Fruit fly (Drosophila melanogaster) whole organism, embryonic: Measurements from ENCODE around the gene CG14194.

Source experiments
- Atf3 ChIP-seq: fragments of 200-800 bp; sonication (Bioruptor generic); optimal IDR thresholded peaks from 3 replicates; lab custom pipeline; 2016; ENCODE audit warnings: missing biosample characterization, missing genetic modification characterization
- BEAF-32 ChIP-seq: fragments of 200-800 bp; sonication (Bioruptor generic); optimal IDR thresholded peaks from 3 replicates; lab custom pipeline; 2017; ENCODE audit warnings: missing biosample characterization, missing genetic modification characterization, mild to moderate bottlenecking, moderate library complexity, missing genetic modification reagents
- CG10209 ChIP-seq: fragments of 200-800 bp; sonication (Bioruptor generic); optimal IDR thresholded peaks from 3 replicates; lab custom pipeline; 2017; ENCODE audit warnings: missing biosample characterization, mild to moderate bottlenecking, missing genetic modification characterization, missing genetic modification reagents
- CG10366 ChIP-seq: fragments of 200-800 bp; sonication (Bioruptor generic); IDR thresholded peaks from 2 replicates; pipeline ENCODE4 v1.3.6; 2022; ENCODE audit warnings: missing biosample characterization, missing genetic modification characterization
- CG13296 ChIP-seq: fragments of 200-800 bp; sonication (Bioruptor generic); optimal IDR thresholded peaks from 3 replicates; lab custom pipeline; 2018; ENCODE audit warnings: missing biosample characterization, mild to moderate bottlenecking, missing genetic modification characterization
- CG15601 ChIP-seq: fragments of 200-800 bp; sonication (Bioruptor generic); optimal IDR thresholded peaks from 3 replicates; lab custom pipeline; 2019; ENCODE audit warnings: missing biosample characterization, mild to moderate bottlenecking, missing genetic modification characterization, moderate library complexity
- CG2120 ChIP-seq: fragments of 200-800 bp; sonication (Bioruptor generic); optimal IDR thresholded peaks from 3 replicates; lab custom pipeline; 2016; ENCODE audit warnings: missing biosample characterization, missing genetic modification characterization
- CG30431 ChIP-seq: fragments of 200-800 bp; sonication (Bioruptor generic); optimal IDR thresholded peaks from 2 replicates; lab custom pipeline; 2017; ENCODE audit warnings: missing biosample characterization, missing genetic modification characterization
- CG31365 ChIP-seq: fragments of 200-800 bp; sonication (Bioruptor generic); optimal IDR thresholded peaks from 2 replicates; lab custom pipeline; 2018; ENCODE audit warnings: missing biosample characterization, mild to moderate bottlenecking, missing genetic modification characterization
- CG34224 ChIP-seq: fragments of 200-800 bp; sonication (Bioruptor generic); IDR thresholded peaks from 3 replicates; pipeline ENCODE4 v1.3.6; 2022; ENCODE audit warnings: missing biosample characterization, missing genetic modification characterization; ENCODE audit not compliant: partially characterized antibody
- CG4328 ChIP-seq: fragments of 200-800 bp; sonication (Bioruptor generic); optimal IDR thresholded peaks from 3 replicates; lab custom pipeline; 2017; ENCODE audit warnings: missing biosample characterization, missing genetic modification reagents, missing genetic modification characterization
- CG5180 ChIP-seq: fragments of 200-800 bp; sonication (Bioruptor generic); optimal IDR thresholded peaks from 3 replicates; lab custom pipeline; 2017; ENCODE audit warnings: missing biosample characterization, missing genetic modification characterization, mild to moderate bottlenecking, moderate library complexity, missing genetic modification reagents
- CG7357 ChIP-seq: fragments of 200-800 bp; sonication (Bioruptor generic); IDR thresholded peaks from 3 replicates; pipeline ENCODE4 v1.3.6; 2022; ENCODE audit warnings: missing biosample characterization, missing genetic modification characterization
- CG7556 ChIP-seq: fragments of 200-800 bp; sonication (Bioruptor generic); optimal IDR thresholded peaks from 2 replicates; lab custom pipeline; 2017; ENCODE audit warnings: missing biosample characterization, mild to moderate bottlenecking, missing genetic modification characterization
- CG8924 ChIP-seq: fragments of 200-800 bp; optimal IDR thresholded peaks from 3 replicates; lab custom pipeline; 2019; ENCODE audit warnings: missing biosample characterization, mild to moderate bottlenecking, missing genetic modification characterization, moderate library complexity
- CG9932 ChIP-seq: fragments of 200-800 bp; sonication (Bioruptor generic); IDR thresholded peaks from 2 replicates; pipeline ENCODE4 v1.3.6; 2022; ENCODE audit warnings: missing biosample characterization, missing genetic modification characterization
- CTCF ChIP-seq: fragments of 200-800 bp; sonication (Bioruptor generic); optimal IDR thresholded peaks from 2 replicates; lab custom pipeline; 2017; ENCODE audit warnings: missing biosample characterization, mild to moderate bottlenecking, missing genetic modification characterization, moderate library complexity
- D19B ChIP-seq: fragments of 200-800 bp; sonication (Bioruptor generic); optimal IDR thresholded peaks from 2 replicates; lab custom pipeline; 2017; ENCODE audit warnings: missing biosample characterization, mild to moderate bottlenecking, missing genetic modification characterization
- Dll ChIP-seq: fragments of 200-800 bp; sonication (Bioruptor generic); IDR thresholded peaks from 4 replicates; pipeline ENCODE4 v1.3.6; 2022; ENCODE audit warnings: missing biosample characterization, missing genetic modification characterization; ENCODE audit not compliant: partially characterized antibody
- Dp ChIP-seq: fragments of 200-800 bp; sonication (Bioruptor generic); optimal IDR thresholded peaks from 2 replicates; lab custom pipeline; 2018; ENCODE audit warnings: missing biosample characterization, mild to moderate bottlenecking, missing genetic modification characterization, moderate library complexity
- E2f2 ChIP-seq: fragments of 200-800 bp; sonication (Bioruptor generic); IDR thresholded peaks from 2 replicates; pipeline ENCODE4 v1.3.6; 2022; ENCODE audit warnings: missing biosample characterization, missing genetic modification characterization
- HLH3B ChIP-seq: fragments of 200-800 bp; sonication (Bioruptor generic); IDR thresholded peaks from 2 replicates; pipeline ENCODE4 v1.3.6; 2022; ENCODE audit warnings: missing biosample characterization, missing genetic modification characterization
- Lpt ChIP-seq: fragments of >200 bp; optimal IDR thresholded peaks from 2 replicates; lab custom pipeline; 2018; ENCODE audit warnings: missing biosample characterization, missing genetic modification characterization
- Meics ChIP-seq: fragments of 200-800 bp; sonication (Bioruptor generic); optimal IDR thresholded peaks from 2 replicates; lab custom pipeline; 2017; ENCODE audit warnings: missing biosample characterization, mild to moderate bottlenecking, missing genetic modification characterization
- Myb ChIP-seq: fragments of 200-800 bp; sonication (Bioruptor generic); optimal IDR thresholded peaks from 2 replicates; lab custom pipeline; 2016; ENCODE audit warnings: missing biosample characterization, missing genetic modification characterization
- Pdp1 ChIP-seq, 2 experiments: fragments of 200-800 bp; sonication (Bioruptor generic); optimal IDR thresholded peaks; 3 replicates each; lab custom pipeline; 2016; ENCODE audit warnings: missing biosample characterization in 2 of 2, missing genetic modification characterization in 2 of 2, mild to moderate bottlenecking in 1 of 2, moderate library complexity in 1 of 2
- Sox100B ChIP-seq: fragments of 200-800 bp; sonication (Bioruptor generic); optimal IDR thresholded peaks from 3 replicates; lab custom pipeline; 2018; ENCODE audit warnings: missing biosample characterization, mild to moderate bottlenecking, missing genetic modification characterization
- emc ChIP-seq: fragments of 200-800 bp; sonication (Bioruptor generic); optimal IDR thresholded peaks from 2 replicates; lab custom pipeline; 2016; ENCODE audit warnings: missing biosample characterization, missing genetic modification characterization
- eyg ChIP-seq: fragments of 200-800 bp; sonication (Bioruptor generic); optimal IDR thresholded peaks from 3 replicates; lab custom pipeline; 2016; ENCODE audit warnings: missing biosample characterization, missing genetic modification characterization
- gem ChIP-seq: fragments of 200-800 bp; sonication (Bioruptor generic); optimal IDR thresholded peaks from 2 replicates; lab custom pipeline; 2019; ENCODE audit warnings: missing biosample characterization, mild to moderate bottlenecking, missing genetic modification characterization, moderate library complexity
- gfzf ChIP-seq: fragments of 200-800 bp; sonication (Bioruptor generic); optimal IDR thresholded peaks from 2 replicates; lab custom pipeline; 2016; ENCODE audit warnings: missing biosample characterization, mild to moderate bottlenecking, missing genetic modification characterization, moderate library complexity
- grn ChIP-seq: fragments of 200-800 bp; sonication (Bioruptor generic); optimal IDR thresholded peaks from 3 replicates; lab custom pipeline; 2017; ENCODE audit warnings: missing biosample characterization, missing genetic modification characterization
- kah ChIP-seq: fragments of 200-800 bp; sonication (Bioruptor generic); optimal IDR thresholded peaks from 2 replicates; lab custom pipeline; 2018; ENCODE audit warnings: missing biosample characterization, mild to moderate bottlenecking, missing genetic modification characterization
- kay ChIP-seq: fragments of 200-800 bp; sonication (Bioruptor generic); optimal IDR thresholded peaks from 2 replicates; lab custom pipeline; 2016; ENCODE audit warnings: missing biosample characterization, missing genetic modification characterization
- kni ChIP-seq: fragments of 200-800 bp; sonication (Bioruptor generic); optimal IDR thresholded peaks from 3 replicates; lab custom pipeline; 2017; ENCODE audit warnings: mild to moderate bottlenecking, missing biosample characterization, missing genetic modification reagents, missing genetic modification characterization
- lov ChIP-seq, 2 experiments: fragments of 200-800 bp in 1 of 2; fragments of >200 bp in 1 of 2; sonication (Bioruptor generic) in 1 of 2; IDR thresholded peaks in 1 of 2; optimal IDR thresholded peaks in 1 of 2; 2 replicates in 1 of 2; 3 replicates in 1 of 2; pipeline versions ENCODE4 v1.3.6 to Lab custom; 2017 to 2022; ENCODE audit warnings: missing biosample characterization in 1 of 2, missing genetic modification characterization in 1 of 2
- pb ChIP-seq: fragments of 200-800 bp; sonication (Bioruptor generic); optimal IDR thresholded peaks from 3 replicates; lab custom pipeline; 2016; ENCODE audit warnings: missing biosample characterization, missing genetic modification characterization
- schlank ChIP-seq: fragments of 200-800 bp; sonication (Bioruptor generic); optimal IDR thresholded peaks from 2 replicates; lab custom pipeline; 2018; ENCODE audit warnings: missing biosample characterization, mild to moderate bottlenecking, missing genetic modification characterization
- scrt ChIP-seq: fragments of 200-800 bp; sonication (Bioruptor generic); optimal IDR thresholded peaks from 2 replicates; lab custom pipeline; 2018; ENCODE audit warnings: missing biosample characterization, mild to moderate bottlenecking, missing genetic modification characterization, moderate library complexity
- sob ChIP-seq: fragments of 200-800 bp; sonication (Bioruptor generic); IDR thresholded peaks from 2 replicates; pipeline ENCODE4 v1.3.6; 2022; ENCODE audit warnings: missing biosample characterization, missing genetic modification characterization
- tgo ChIP-seq: fragments of 200-800 bp; sonication (Bioruptor generic); IDR thresholded peaks from 3 replicates; pipeline ENCODE4 v1.3.6; 2022; ENCODE audit warnings: missing biosample characterization, missing genetic modification characterization
- ttk ChIP-seq: fragments of 200-800 bp; sonication (Bioruptor generic); IDR thresholded peaks from 2 replicates; pipeline ENCODE4 v2.1.2; 2022; ENCODE audit warnings: missing biosample characterization, missing genetic modification characterization
- twi ChIP-seq: fragments of 200-800 bp; optimal IDR thresholded peaks from 2 replicates; lab custom pipeline; 2019; ENCODE audit warnings: missing biosample characterization, mild to moderate bottlenecking, missing genetic modification characterization, moderate library complexity
- unc-4 ChIP-seq: fragments of 200-800 bp; sonication (Bioruptor generic); IDR thresholded peaks from 2 replicates; pipeline ENCODE4 v1.3.6; 2022; ENCODE audit warnings: missing biosample characterization, missing genetic modification characterization; ENCODE audit not compliant: partially characterized antibody
- vnd ChIP-seq: fragments of 200-800 bp; sonication (Bioruptor generic); IDR thresholded peaks from 3 replicates; pipeline ENCODE4 v1.3.6; 2022; ENCODE audit warnings: missing biosample characterization, missing genetic modification characterization; ENCODE audit not compliant: partially characterized antibody
- z ChIP-seq: fragments of 200-800 bp; sonication (Bioruptor generic); IDR thresholded peaks from 3 replicates; pipeline ENCODE4 v1.3.6; 2022; ENCODE audit warnings: missing biosample characterization, missing genetic modification characterization

The CG14194 gene

DNA sequence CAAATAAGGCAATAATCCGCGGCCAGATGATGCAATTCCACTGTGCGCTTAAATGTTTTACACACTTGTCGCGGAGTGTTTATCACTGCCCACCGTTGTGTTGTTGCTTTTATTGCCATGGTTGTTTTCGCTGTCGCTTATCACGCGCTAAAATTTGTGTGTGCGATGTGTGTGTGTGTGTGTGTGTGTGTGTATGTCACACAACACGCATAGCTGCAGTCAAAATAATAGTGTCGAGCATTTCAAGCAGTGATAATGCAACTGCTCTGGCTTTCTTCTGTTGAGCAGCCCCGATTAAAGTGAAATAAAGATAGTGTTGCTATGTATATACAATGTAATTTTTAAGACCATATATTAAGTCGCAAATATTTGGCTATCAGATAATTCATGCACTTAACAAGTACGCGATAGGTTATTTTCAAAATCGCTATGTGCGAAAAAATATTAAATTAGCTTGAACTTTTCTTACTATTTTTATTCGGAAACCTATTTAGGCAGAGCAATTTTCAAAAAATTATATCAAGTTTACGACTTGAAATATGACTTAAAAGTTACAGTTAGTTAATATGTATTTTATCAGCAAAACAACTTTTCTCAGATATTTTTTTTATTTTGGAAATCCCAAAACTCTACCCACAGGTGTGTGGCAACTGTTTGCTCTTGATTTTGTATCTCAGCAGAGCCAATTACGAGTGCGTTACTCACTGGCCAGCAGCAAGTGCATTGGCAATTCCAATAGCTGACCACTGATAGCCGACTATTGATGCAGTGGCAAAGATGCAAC, 27.0 kb upstream of the CG14194 start (continued):
- TF ChIP-seq Meics (peak; percentile 66), CG13296 (GFP tag; lab: Kevin White, UChicago) (peak; percentile 18), eyg (GFP tag; lab: Kevin White, UChicago) (no peak), Myb (GFP tag; lab: Kevin White, UChicago) (no peak), tgo (GFP tag; lab: Robert Waterston, UW) (no peak), kay (GFP tag; lab: Kevin White, UChicago) (no peak), CG10366 (GFP tag; lab: Robert Waterston, UW) (no peak), CG2120 (peak; percentile 56), grn (GFP tag; lab: Kevin White, UChicago) (no peak), Dll (GFP tag; lab: Robert Waterston, UW) (no peak), CG9932 (GFP tag; lab: Robert Waterston, UW) (peak; percentile 35), gem (peak; percentile 54), E2f2 (GFP tag; lab: Robert Waterston, UW) (no peak), pb (no peak), CG8924 (tag; lab: Kevin White, UChicago) (peak; percentile 55), BEAF-32 (GFP tag; lab: Kevin White, UChicago) (no peak), CG30431 (no peak), ttk (GFP tag; lab: Robert Waterston, UW) (no peak), CG15601 (tag; lab: Kevin White, UChicago) (peak; percentile 3), CG4328 (no peak), CG7556 (GFP tag; lab: Kevin White, UChicago) (peak; percentile 58), Dp (GFP tag; lab: Kevin White, UChicago) (no peak), emc (GFP tag; lab: Kevin White, UChicago) (no peak), z (no peak), Atf3 (no peak), Sox100B (GFP tag; lab: Kevin White, UChicago) (peak; percentile 67), CG31365 (tag; lab: Kevin White, UChicago) (no peak), unc-4 (no peak), kni (GFP tag; lab: Kevin White, UChicago) (no peak), scrt (GFP tag; lab: Kevin White, UChicago) (peak; percentile 5), D19B (GFP tag; lab: Kevin White, UChicago) (no peak), sob (GFP tag; lab: Robert Waterston, UW) (peak; percentile 40; the same call in 1 of the 2 replicates), CTCF (GFP tag; lab: Kevin White, UChicago) (no peak), kah (GFP tag; lab: Kevin White, UChicago) (no peak), lov (optimal IDR thresholded peaks at IDR 0.05; lab: Kevin White, UChicago) (no peak), lov (GFP tag; IDR thresholded peaks at IDR 0.05; lab: Robert Waterston, UW) (no peak), gfzf (no peak), Pdp1 (GFP tag; optimal IDR thresholded peaks at IDR 0.05; lab: Kevin White, UChicago) (peak in 1 of 2 experiments; percentile 48), vnd (GFP tag; lab: Robert Waterston, UW) (no peak), CG34224 (GFP tag; lab: Robert Waterston, UW) (no peak), CG10209 (GFP tag; lab: Kevin White, UChicago) (peak; percentile 58), CG5180 (peak; percentile 54), HLH3B (GFP tag; lab: Robert Waterston, UW) (0 out of 2 replicates have a peak, but pooled peaks have one; percentile 9), twi (no peak), schlank (no peak), Lpt (GFP tag; lab: Kevin White, UChicago) (no peak), CG7357 (GFP tag; lab: Robert Waterston, UW) (no peak)
- TF ChIP-seq, all 482 proteins: peak for 131
